Worm (Caenorhabditis elegans): ENCODE results near the gene gtbp-1.

ce11 chrIV:10122205-10122604 is 6.6 kb downstream of the gtbp-1 start, which contains the start of gene irld-21:
- TF ChIP-seq lin-13 (GFP tag; optimal IDR thresholded peaks at IDR 0.05) (no peak), ztf-11 (tag; optimal IDR thresholded peaks at IDR 0.05) (no peak), Y116A8C.19 (tag; optimal IDR thresholded peaks at IDR 0.05; ENCODE audit: borderline replicate concordance) (no peak), pag-3 (tag; optimal IDR thresholded peaks at IDR 0.05; ENCODE audit: borderline replicate concordance, insufficient read depth) (no peak), mep-1 (tag; optimal IDR thresholded peaks at IDR 0.05) (no peak), ztf-4 (tag; optimal IDR thresholded peaks at IDR 0.05) (no peak), ama-1 (optimal IDR thresholded peaks at IDR 0.05) (no peak), nhr-11 (tag; optimal IDR thresholded peaks at IDR 0.05) (no peak), skn-1 (tag; optimal IDR thresholded peaks at IDR 0.05) (no peak), blmp-1 (tag; optimal IDR thresholded peaks at IDR 0.05) (no peak), fkh-10 (GFP tag; optimal IDR thresholded peaks at IDR 0.05) (no peak), swsn-7 (tag; optimal IDR thresholded peaks at IDR 0.05) (no peak)

Data from whole organism, L1 larva.